Fruit fly (Drosophila melanogaster) whole organism, embryonic: ENCODE data around the gene SclA.

ENCODE experiments used
- B-H1 ChIP-seq: fragments of 200-800 bp; sonication (Bioruptor generic); IDR thresholded peaks from 3 replicates; pipeline ENCODE4 v1.3.6; 2022; ENCODE audit warnings: missing biosample characterization, missing genetic modification characterization
- Blimp-1 ChIP-seq: fragments of 200-800 bp; sonication (Bioruptor generic); optimal IDR thresholded peaks from 3 replicates; lab custom pipeline; 2018; ENCODE audit warnings: missing biosample characterization, missing genetic modification characterization, mild to moderate bottlenecking, moderate library complexity, missing genetic modification reagents
- CG11504 ChIP-seq: fragments of 200-800 bp; sonication (Bioruptor generic); optimal IDR thresholded peaks from 3 replicates; lab custom pipeline; 2019; ENCODE audit warnings: missing biosample characterization, mild to moderate bottlenecking, missing genetic modification characterization, moderate library complexity
- CG12219 ChIP-seq: fragments of 200-800 bp; sonication (Bioruptor generic); optimal IDR thresholded peaks from 3 replicates; lab custom pipeline; 2018; ENCODE audit warnings: missing biosample characterization, mild to moderate bottlenecking, missing genetic modification characterization
- CG12391 ChIP-seq: fragments of 200-800 bp; sonication (Bioruptor generic); optimal IDR thresholded peaks from 3 replicates; lab custom pipeline; 2018; ENCODE audit warnings: missing biosample characterization, mild to moderate bottlenecking, missing genetic modification characterization, moderate library complexity
- CG12744 ChIP-seq: fragments of 200-800 bp; sonication (Bioruptor generic); optimal IDR thresholded peaks from 2 replicates; lab custom pipeline; 2016; ENCODE audit warnings: missing biosample characterization, missing genetic modification characterization
- CG14710 ChIP-seq: fragments of 200-800 bp; sonication (Bioruptor generic); optimal IDR thresholded peaks from 3 replicates; lab custom pipeline; 2019; ENCODE audit warnings: missing biosample characterization, mild to moderate bottlenecking, missing genetic modification characterization, moderate library complexity
- CG15269 ChIP-seq: fragments of 200-800 bp; sonication (Bioruptor generic); optimal IDR thresholded peaks from 2 replicates; lab custom pipeline; 2018; ENCODE audit warnings: missing biosample characterization, mild to moderate bottlenecking, missing genetic modification characterization, moderate library complexity
- CG15601 ChIP-seq: fragments of 200-800 bp; sonication (Bioruptor generic); optimal IDR thresholded peaks from 3 replicates; lab custom pipeline; 2019; ENCODE audit warnings: missing biosample characterization, mild to moderate bottlenecking, missing genetic modification characterization, moderate library complexity
- CG2712 ChIP-seq: fragments of 200-800 bp; optimal IDR thresholded peaks from 3 replicates; lab custom pipeline; 2019; ENCODE audit warnings: missing biosample characterization, mild to moderate bottlenecking, missing genetic modification characterization, moderate library complexity
- CG2889 ChIP-seq: fragments of 200-800 bp; sonication (Bioruptor generic); IDR thresholded peaks from 3 replicates; pipeline ENCODE4 v1.3.6; 2022; ENCODE audit warnings: missing biosample characterization, missing genetic modification characterization
- CG31388 ChIP-seq: fragments of 200-800 bp; sonication (Bioruptor generic); optimal IDR thresholded peaks from 2 replicates; lab custom pipeline; 2016; ENCODE audit warnings: missing biosample characterization, missing genetic modification characterization
- CG31441 ChIP-seq: fragments of 200-800 bp; sonication (Bioruptor generic); IDR thresholded peaks from 2 replicates; pipeline ENCODE4 v1.3.6; 2022; ENCODE audit warnings: missing biosample characterization, missing genetic modification characterization
- CG5953 ChIP-seq: fragments of 200-800 bp; sonication (Bioruptor generic); IDR thresholded peaks from 2 replicates; pipeline ENCODE4 v1.3.6; 2022; ENCODE audit warnings: missing biosample characterization, missing genetic modification characterization
- CG7839 ChIP-seq: fragments of 200-800 bp; sonication (Bioruptor generic); optimal IDR thresholded peaks from 3 replicates; lab custom pipeline; 2018; ENCODE audit warnings: missing biosample characterization, mild to moderate bottlenecking, missing genetic modification characterization, moderate library complexity
- CG7928 ChIP-seq: fragments of 200-800 bp; sonication (Bioruptor generic); optimal IDR thresholded peaks from 2 replicates; lab custom pipeline; 2017; ENCODE audit warnings: missing biosample characterization, mild to moderate bottlenecking, missing genetic modification characterization
- CG8388 ChIP-seq: fragments of 200-800 bp; sonication (Bioruptor generic); optimal IDR thresholded peaks from 2 replicates; lab custom pipeline; 2019; ENCODE audit warnings: missing biosample characterization, mild to moderate bottlenecking, missing genetic modification characterization, moderate library complexity
- CTCF ChIP-seq: fragments of 200-800 bp; sonication (Bioruptor generic); optimal IDR thresholded peaks from 2 replicates; lab custom pipeline; 2017; ENCODE audit warnings: missing biosample characterization, mild to moderate bottlenecking, missing genetic modification characterization, moderate library complexity
- CoRest ChIP-seq: fragments of 200-800 bp; sonication (Bioruptor generic); optimal IDR thresholded peaks from 3 replicates; lab custom pipeline; 2018; ENCODE audit warnings: missing biosample characterization, mild to moderate bottlenecking, missing genetic modification characterization, moderate library complexity
- D19A ChIP-seq: fragments of 200-800 bp; optimal IDR thresholded peaks from 3 replicates; lab custom pipeline; 2019; ENCODE audit warnings: missing biosample characterization, mild to moderate bottlenecking, missing genetic modification characterization, moderate library complexity
- Eip74EF ChIP-seq, 2 experiments: fragments of 200-800 bp in 1 of 2; fragments of >200 bp in 1 of 2; sonication (Bioruptor generic) in 1 of 2; optimal IDR thresholded peaks; 2 replicates each; lab custom pipeline; 2017 to 2019; ENCODE audit warnings: missing biosample characterization in 2 of 2, missing genetic modification characterization in 2 of 2, mild to moderate bottlenecking in 1 of 2, moderate library complexity in 1 of 2
- Ets65A ChIP-seq: fragments of 200-800 bp; sonication (Bioruptor generic); peaks from one replicate; lab custom pipeline; 2016; ENCODE audit warnings: missing biosample characterization, missing genetic modification characterization
- HmgZ ChIP-seq: fragments of 200-800 bp; sonication (Bioruptor generic); optimal IDR thresholded peaks from 2 replicates; lab custom pipeline; 2018; ENCODE audit warnings: missing biosample characterization, mild to moderate bottlenecking, missing genetic modification characterization
- Nf-YB ChIP-seq: fragments of 200-800 bp; sonication (Bioruptor generic); optimal IDR thresholded peaks from 3 replicates; lab custom pipeline; 2019; ENCODE audit warnings: missing biosample characterization, mild to moderate bottlenecking, missing genetic modification characterization, moderate library complexity
- Rfx ChIP-seq: fragments of 200-800 bp; sonication (Bioruptor generic); IDR thresholded peaks from 2 replicates; pipeline ENCODE4 v1.3.6; 2022; ENCODE audit warnings: missing biosample characterization, missing genetic modification characterization
- Rx ChIP-seq: fragments of 200-800 bp; sonication (Bioruptor generic); IDR thresholded peaks from 2 replicates; pipeline ENCODE4 v1.3.6; 2022; ENCODE audit warnings: missing biosample characterization, missing genetic modification characterization
- Six4 ChIP-seq: fragments of 200-800 bp; sonication (Bioruptor generic); optimal IDR thresholded peaks from 2 replicates; lab custom pipeline; 2016; ENCODE audit warnings: missing biosample characterization, missing genetic modification characterization
- Sox102F ChIP-seq: fragments of 200-800 bp; sonication (Bioruptor generic); optimal IDR thresholded peaks from 2 replicates; lab custom pipeline; 2018; ENCODE audit warnings: missing biosample characterization, mild to moderate bottlenecking, missing genetic modification characterization, moderate library complexity
- Ssrp ChIP-seq: fragments of 200-800 bp; sonication (Bioruptor generic); optimal IDR thresholded peaks from 2 replicates; lab custom pipeline; 2018; ENCODE audit warnings: missing biosample characterization, mild to moderate bottlenecking, missing genetic modification characterization, moderate library complexity
- Stat92E ChIP-seq, 3 experiments: fragments of >200 bp in 2 of 3; fragments of 200-800 bp in 1 of 3; sonication (Bioruptor generic) in 1 of 3; optimal IDR thresholded peaks; 2 replicates each; lab custom pipeline; 2017 to 2019; ENCODE audit warnings: missing biosample characterization in 3 of 3, missing genetic modification characterization in 3 of 3, mild to moderate bottlenecking in 1 of 3, moderate library complexity in 1 of 3
- aop ChIP-seq: fragments of 200-800 bp; sonication (Bioruptor generic); IDR thresholded peaks from 2 replicates; pipeline ENCODE4 v1.3.6; 2022; ENCODE audit warnings: missing biosample characterization, missing genetic modification characterization
- bsh ChIP-seq, 2 experiments: fragments of 200-800 bp; sonication (Bioruptor generic); optimal IDR thresholded peaks; 2 replicates each; lab custom pipeline; 2017 to 2018; ENCODE audit warnings: mild to moderate bottlenecking in 2 of 2, missing biosample characterization in 2 of 2, missing genetic modification characterization in 2 of 2, moderate library complexity in 1 of 2
- dmrt11E ChIP-seq: fragments of 200-800 bp; sonication (Bioruptor generic); optimal IDR thresholded peaks from 3 replicates; lab custom pipeline; 2018; ENCODE audit warnings: missing biosample characterization, mild to moderate bottlenecking, missing genetic modification characterization, moderate library complexity
- gcm ChIP-seq: fragments of 200-800 bp; sonication (Bioruptor generic); optimal IDR thresholded peaks from 2 replicates; lab custom pipeline; 2019; ENCODE audit warnings: missing biosample characterization, mild to moderate bottlenecking, missing genetic modification characterization, moderate library complexity
- grau ChIP-seq: fragments of 200-800 bp; optimal IDR thresholded peaks from 3 replicates; lab custom pipeline; 2019; ENCODE audit warnings: missing biosample characterization, mild to moderate bottlenecking, missing genetic modification characterization, moderate library complexity
- gsb-n ChIP-seq: fragments of 200-800 bp; sonication (Bioruptor generic); optimal IDR thresholded peaks from 3 replicates; lab custom pipeline; 2018; ENCODE audit warnings: missing biosample characterization, mild to moderate bottlenecking, missing genetic modification characterization
- gt ChIP-seq: fragments of 200-800 bp; sonication (Bioruptor generic); IDR thresholded peaks from 2 replicates; pipeline ENCODE4 v1.3.6; 2022; ENCODE audit warnings: missing biosample characterization, missing genetic modification characterization
- hth ChIP-seq: fragments of >200 bp; optimal IDR thresholded peaks from 2 replicates; lab custom pipeline; 2017; ENCODE audit warnings: inconsistent platforms
- lola ChIP-seq, 3 experiments: fragments of >200 bp in 2 of 3; fragments of 200-800 bp in 1 of 3; sonication (Bioruptor generic) in 1 of 3; optimal IDR thresholded peaks; 2 replicates each; lab custom pipeline; 2017 to 2019; ENCODE audit warnings: missing biosample characterization in 3 of 3, missing genetic modification characterization in 3 of 3, mild to moderate bottlenecking in 1 of 3, moderate library complexity in 1 of 3
- nmo ChIP-seq: fragments of 200-800 bp; sonication (Bioruptor generic); optimal IDR thresholded peaks from 2 replicates; lab custom pipeline; 2018; ENCODE audit warnings: missing biosample characterization, mild to moderate bottlenecking, missing genetic modification characterization, moderate library complexity
- oc ChIP-seq: fragments of 200-800 bp; sonication (Bioruptor generic); optimal IDR thresholded peaks from 2 replicates; lab custom pipeline; 2018; ENCODE audit warnings: missing biosample characterization, mild to moderate bottlenecking, missing genetic modification characterization, moderate library complexity
- pita ChIP-seq: fragments of 200-800 bp; sonication (Bioruptor generic); optimal IDR thresholded peaks from 2 replicates; lab custom pipeline; 2017; ENCODE audit warnings: missing biosample characterization, mild to moderate bottlenecking, missing genetic modification characterization
- prd ChIP-seq, 3 experiments: fragments of >200 bp in 2 of 3; fragments of 200-800 bp in 1 of 3; sonication (Bioruptor generic) in 1 of 3; optimal IDR thresholded peaks in 2 of 3; IDR thresholded peaks in 1 of 3; 2 replicates in 2 of 3; 3 replicates in 1 of 3; pipeline versions ENCODE4 v1.3.6 to Lab custom; 2017 to 2022; ENCODE audit warnings: missing biosample characterization in 1 of 3, missing genetic modification characterization in 1 of 3
- row ChIP-seq: fragments of 200-800 bp; sonication (Bioruptor generic); IDR thresholded peaks from 3 replicates; pipeline ENCODE4 v1.3.6; 2022; ENCODE audit warnings: missing biosample characterization, missing genetic modification characterization
- sens ChIP-seq: fragments of 200-800 bp; sonication (Bioruptor generic); peaks from one replicate; lab custom pipeline; 2016; ENCODE audit warnings: missing biosample characterization, missing genetic modification characterization
- stwl ChIP-seq: fragments of 200-800 bp; sonication (Bioruptor generic); optimal IDR thresholded peaks from 3 replicates; lab custom pipeline; 2018; ENCODE audit warnings: missing biosample characterization, mild to moderate bottlenecking, missing genetic modification characterization, moderate library complexity
- trem ChIP-seq: fragments of 200-800 bp; optimal IDR thresholded peaks from 3 replicates; lab custom pipeline; 2019; ENCODE audit warnings: missing biosample characterization, mild to moderate bottlenecking, missing genetic modification characterization, moderate library complexity
- trh ChIP-seq: fragments of 200-800 bp; sonication (Bioruptor generic); optimal IDR thresholded peaks from 2 replicates; lab custom pipeline; 2016; ENCODE audit warnings: missing biosample characterization, missing genetic modification characterization
- unpg ChIP-seq: fragments of 200-800 bp; sonication (Bioruptor generic); optimal IDR thresholded peaks from 3 replicates; lab custom pipeline; 2018; ENCODE audit warnings: missing biosample characterization, mild to moderate bottlenecking, missing genetic modification characterization, moderate library complexity

The SclA gene

dm6 chr2L:16859566-16859965, 21.8 kb downstream of the SclA start:
- TF ChIP-seq CG8388 = peak; percentile 36
- peak in 1 of 2 experiments; percentile 33 for TF ChIP-seq Eip74EF (GFP tag; optimal IDR thresholded peaks at IDR 0.05; lab: Kevin White, UChicago)
- TF ChIP-seq B-H1 (GFP tag; lab: Robert Waterston, UW) = no peak
- no peak for TF ChIP-seq Rx (GFP tag; lab: Robert Waterston, UW)
- TF ChIP-seq CG31388 (GFP tag; lab: Kevin White, UChicago) = no peak
- no peak for TF ChIP-seq prd (optimal IDR thresholded peaks at IDR 0.05; lab: Kevin White, UChicago)
- TF ChIP-seq prd (GFP tag; IDR thresholded peaks at IDR 0.05; lab: Robert Waterston, UW) = no peak
- peak; percentile 38 for TF ChIP-seq Ets65A
- TF ChIP-seq CG7839 (tag; lab: Kevin White, UChicago) = peak; percentile 29
- TF ChIP-seq unpg (GFP tag; lab: Kevin White, UChicago) = peak; percentile 44
- peak; percentile 51 for TF ChIP-seq gsb-n (tag; lab: Kevin White, UChicago)
- peak; percentile 34 for TF ChIP-seq grau (tag; lab: Kevin White, UChicago)
- peak; percentile 17 for TF ChIP-seq CG14710 (tag; lab: Kevin White, UChicago)
- peak; percentile 9 for TF ChIP-seq CG15269 (tag; lab: Kevin White, UChicago)
- peak; percentile 40 for TF ChIP-seq sens (GFP tag; lab: Kevin White, UChicago)
- TF ChIP-seq Ssrp = peak; percentile 18
- peak; percentile 60; the same call in 2 of the 3 replicates for TF ChIP-seq CG2889
- TF ChIP-seq trem = peak; percentile 20
- 0 out of 2 replicates have a peak, but pooled peaks have one; percentile 26 for TF ChIP-seq CG31441 (GFP tag; lab: Robert Waterston, UW)
- TF ChIP-seq Sox102F (GFP tag; lab: Kevin White, UChicago) = peak; percentile 4
- TF ChIP-seq CoRest (tag; lab: Kevin White, UChicago) = peak; percentile 14
- peak; percentile 51; the same call in 2 of the 3 replicates for TF ChIP-seq row (GFP tag; lab: Robert Waterston, UW)
- TF ChIP-seq stwl (tag; lab: Kevin White, UChicago) = peak; percentile 16
- peak; percentile 18 for TF ChIP-seq CG15601 (tag; lab: Kevin White, UChicago)
- TF ChIP-seq gt (GFP tag; lab: Robert Waterston, UW) = no peak
- TF ChIP-seq dmrt11E (tag; lab: Kevin White, UChicago) = peak; percentile 17
- no peak for TF ChIP-seq trh (GFP tag; lab: Kevin White, UChicago)
- TF ChIP-seq CG5953 (GFP tag; lab: Robert Waterston, UW) = no peak
- 0 out of 2 replicates have a peak, but pooled peaks have one; percentile 41 for TF ChIP-seq Rfx (GFP tag; lab: Robert Waterston, UW)
- no peak for TF ChIP-seq hth (lab: Kevin White, UChicago)
- TF ChIP-seq CTCF (GFP tag; lab: Kevin White, UChicago) = peak; percentile 20
- peak in 1 of 2 experiments; percentile 51 for TF ChIP-seq bsh (GFP tag; optimal IDR thresholded peaks at IDR 0.05; lab: Kevin White, UChicago)
- no peak for TF ChIP-seq Six4 (GFP tag; lab: Kevin White, UChicago)
- no peak for TF ChIP-seq oc
- no peak for TF ChIP-seq Nf-YB (GFP tag; lab: Kevin White, UChicago)
- TF ChIP-seq Stat92E (GFP tag; optimal IDR thresholded peaks at IDR 0.05; lab: Kevin White, UChicago) = no peak
- TF ChIP-seq CG7928 (GFP tag; lab: Kevin White, UChicago) = no peak
- peak; percentile 27 for TF ChIP-seq nmo (GFP tag; lab: Kevin White, UChicago)
- TF ChIP-seq CG2712 (tag; lab: Kevin White, UChicago) = peak; percentile 50
- peak; percentile 25 for TF ChIP-seq D19A
- TF ChIP-seq lola (GFP tag; optimal IDR thresholded peaks at IDR 0.05; lab: Kevin White, UChicago) = peak in 1 of 3 experiments; percentile 37
- no peak for TF ChIP-seq aop (GFP tag; lab: Robert Waterston, UW)
- no peak for TF ChIP-seq CG12219 (GFP tag; lab: Kevin White, UChicago)
- peak; percentile 35 for TF ChIP-seq pita (GFP tag; lab: Kevin White, UChicago)
- TF ChIP-seq CG12744 (GFP tag; lab: Kevin White, UChicago) = no peak
- no peak for TF ChIP-seq HmgZ (tag; lab: Kevin White, UChicago)
- peak; percentile 37 for TF ChIP-seq CG12391 (tag; lab: Kevin White, UChicago)
- peak; percentile 45 for TF ChIP-seq CG11504 (tag; lab: Kevin White, UChicago)
- peak; percentile 17 for TF ChIP-seq gcm (GFP tag; lab: Kevin White, UChicago)
- TF ChIP-seq Blimp-1 (GFP tag; lab: Kevin White, UChicago) = peak; percentile 30
